Fruit fly (Drosophila melanogaster): ENCODE data around the gene CG44261.

DNA sequence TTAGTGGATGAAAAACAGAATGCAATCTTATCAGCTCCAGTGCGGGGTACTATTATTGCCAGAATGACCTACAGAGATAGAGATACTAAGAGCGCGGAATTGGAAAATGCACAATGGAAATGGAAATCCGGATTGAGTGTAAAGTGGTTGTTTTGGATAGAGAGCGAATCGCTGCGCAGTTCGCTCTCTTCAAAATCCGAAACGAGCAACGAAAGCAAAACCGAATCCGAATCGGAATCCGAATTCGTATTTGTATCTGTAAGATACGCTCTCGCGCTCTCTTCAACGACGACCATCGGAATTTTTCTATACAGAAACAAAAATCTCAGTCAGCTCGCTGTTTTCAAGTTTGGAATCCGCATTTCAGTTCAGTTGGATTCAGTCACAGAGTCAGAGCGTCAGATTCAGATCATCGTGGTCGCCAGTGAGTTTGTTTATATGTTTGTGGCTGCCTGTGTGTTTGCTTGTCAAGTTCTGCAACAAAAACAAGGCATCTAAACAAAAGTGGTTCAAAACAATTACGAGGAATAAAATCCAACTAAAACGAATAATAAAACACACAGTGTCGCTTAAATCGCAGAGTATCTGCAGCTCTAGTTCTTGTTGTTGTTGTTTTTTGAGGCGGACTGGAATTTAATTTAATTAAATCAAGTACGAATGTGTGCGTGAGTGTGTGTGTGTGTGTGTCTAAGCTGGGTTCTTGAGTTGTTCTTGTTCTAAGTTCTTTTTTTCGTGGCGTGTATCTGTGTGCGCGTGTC, 9.8 kb upstream of the CG44261 start, which contains the start of gene ps:
- TF ChIP-seq psq (optimal IDR thresholded peaks at IDR 0.05) = no peak
- no peak for TF ChIP-seq insv (optimal IDR thresholded peaks at IDR 0.05)
- no peak for TF ChIP-seq h (optimal IDR thresholded peaks at IDR 0.05)
- no peak for TF ChIP-seq Sin3A (optimal IDR thresholded peaks at IDR 0.05)
- TF ChIP-seq ttk (optimal IDR thresholded peaks at IDR 0.05) = no peak

Data from Kc167 (cell line).